In genomic region chr2L:9231760-9232431, dm6 we compare ENCODE assay signal across 2 fruit fly cellular contexts.
TF ChIP-seq lines count a peak whose summit lies in the region.

No protein-coding gene starts in this region.

TF ChIP-seq in whole organism, embryonic, 481 proteins besides CTCF, POLR2A, EP300 and RAD21 (continued from another document and continues in another):
- TF ChIP-seq CG6175 (GFP tag; IDR thresholded peaks at IDR 0.05; lab: Robert Waterston, UW) = 0 out of 3 replicates have a peak, but pooled peaks have one; percentile 30
- TF ChIP-seq run (tag; optimal IDR thresholded peaks at IDR 0.05; lab: Kevin White, UChicago) = no peak
- no peak for TF ChIP-seq CG34376 (GFP tag; optimal IDR thresholded peaks at IDR 0.05; lab: Kevin White, UChicago)
- no peak for TF ChIP-seq CG5180 (GFP tag; optimal IDR thresholded peaks at IDR 0.05; lab: Kevin White, UChicago)
- TF ChIP-seq CG11456 (GFP tag; IDR thresholded peaks at IDR 0.05; lab: Robert Waterston, UW) = no peak
- TF ChIP-seq CG2120 (GFP tag; optimal IDR thresholded peaks at IDR 0.05; lab: Kevin White, UChicago) = no peak
- TF ChIP-seq Elba2 (GFP tag; optimal IDR thresholded peaks at IDR 0.05; lab: Kevin White, UChicago) = no peak
- TF ChIP-seq HLH4C (GFP tag; IDR thresholded peaks at IDR 0.05; lab: Robert Waterston, UW; ENCODE audit: partially characterized antibody) = no peak
- no peak for TF ChIP-seq CG42726 (GFP tag; IDR thresholded peaks at IDR 0.05; lab: Robert Waterston, UW; ENCODE audit: partially characterized antibody)
- TF ChIP-seq CG18599 (GFP tag; optimal IDR thresholded peaks at IDR 0.05; lab: Kevin White, UChicago) = no peak
- no peak for TF ChIP-seq ro (GFP tag; IDR thresholded peaks at IDR 0.05; lab: Robert Waterston, UW)
- TF ChIP-seq Doc2 (GFP tag; IDR thresholded peaks at IDR 0.05; lab: Robert Waterston, UW) = no peak
- TF ChIP-seq Pdp1 (GFP tag; optimal IDR thresholded peaks at IDR 0.05; lab: Kevin White, UChicago) = no peak
- TF ChIP-seq CG17612 (GFP tag; IDR thresholded peaks at IDR 0.05; lab: Robert Waterston, UW) = no peak
- TF ChIP-seq cad (GFP tag; optimal IDR thresholded peaks at IDR 0.05; lab: Kevin White, UChicago) = no peak
- no peak for TF ChIP-seq Fer2 (tag; optimal IDR thresholded peaks at IDR 0.05; lab: Kevin White, UChicago)
- 0 out of 2 replicates have a peak, but pooled peaks have one; percentile 15 for TF ChIP-seq CG11247 (GFP tag; IDR thresholded peaks at IDR 0.05; lab: Robert Waterston, UW)
- no peak for TF ChIP-seq CG30431 (GFP tag; optimal IDR thresholded peaks at IDR 0.05; lab: Kevin White, UChicago)
- no peak for TF ChIP-seq Atf6 (GFP tag; IDR thresholded peaks at IDR 0.05; lab: Robert Waterston, UW)
- no peak for TF ChIP-seq CG9437 (GFP tag; optimal IDR thresholded peaks at IDR 0.05; lab: Kevin White, UChicago)
- peak; percentile 44; the same call in 1 of the 2 replicates for TF ChIP-seq Rfx (GFP tag; IDR thresholded peaks at IDR 0.05; lab: Robert Waterston, UW)
- TF ChIP-seq eyg (GFP tag; optimal IDR thresholded peaks at IDR 0.05; lab: Kevin White, UChicago) = no peak
- TF ChIP-seq CG8478 (optimal IDR thresholded peaks at IDR 0.05; lab: Kevin White, UChicago) = no peak
- TF ChIP-seq Ssrp (tag; optimal IDR thresholded peaks at IDR 0.05; lab: Kevin White, UChicago) = no peak
- TF ChIP-seq Adf1 (GFP tag; IDR thresholded peaks at IDR 0.05; lab: Robert Waterston, UW) = no peak
- TF ChIP-seq Nf-YB (GFP tag; optimal IDR thresholded peaks at IDR 0.05; lab: Kevin White, UChicago) = no peak
- peak; percentile 60 for TF ChIP-seq exex (tag; optimal IDR thresholded peaks at IDR 0.05; lab: Kevin White, UChicago)
- no peak for TF ChIP-seq Atf3 (GFP tag; optimal IDR thresholded peaks at IDR 0.05; lab: Kevin White, UChicago)
- no peak for TF ChIP-seq vnd (GFP tag; IDR thresholded peaks at IDR 0.05; lab: Robert Waterston, UW; ENCODE audit: partially characterized antibody)
- no peak for TF ChIP-seq CG3726 (GFP tag; IDR thresholded peaks at IDR 0.05; lab: Robert Waterston, UW)
- peak; percentile 19 for TF ChIP-seq sd (tag; optimal IDR thresholded peaks at IDR 0.05; lab: Kevin White, UChicago)
- no peak for TF ChIP-seq cas (GFP tag; IDR thresholded peaks at IDR 0.05; lab: Robert Waterston, UW)
- TF ChIP-seq pan (optimal IDR thresholded peaks at IDR 0.05; lab: Kevin White, UChicago) = no peak
- no peak for TF ChIP-seq pan (GFP tag; optimal IDR thresholded peaks at IDR 0.05 in 1 of 2, IDR thresholded peaks at IDR 0.05 in 1 of 2)
- TF ChIP-seq prd (optimal IDR thresholded peaks at IDR 0.05; lab: Kevin White, UChicago) = no peak
- 0 out of 3 replicates have a peak, but pooled peaks have one; percentile 12 for TF ChIP-seq prd (GFP tag; IDR thresholded peaks at IDR 0.05; lab: Robert Waterston, UW)
- TF ChIP-seq ind (GFP tag; optimal IDR thresholded peaks at IDR 0.05; lab: Kevin White, UChicago) = no peak
- TF ChIP-seq sens (GFP tag; lab: Kevin White, UChicago) = no peak
- no peak for TF ChIP-seq Myb (GFP tag; optimal IDR thresholded peaks at IDR 0.05; lab: Kevin White, UChicago)
- TF ChIP-seq CG7357 (GFP tag; IDR thresholded peaks at IDR 0.05; lab: Robert Waterston, UW) = no peak
- TF ChIP-seq sim (GFP tag; IDR thresholded peaks at IDR 0.05; lab: Robert Waterston, UW) = no peak
- peak; percentile 66 for TF ChIP-seq Ets65A (GFP tag; lab: Kevin White, UChicago)
- TF ChIP-seq jing (GFP tag; optimal IDR thresholded peaks at IDR 0.05; lab: Kevin White, UChicago) = no peak
- no peak for TF ChIP-seq ac (GFP tag; optimal IDR thresholded peaks at IDR 0.05; lab: Kevin White, UChicago)
- no peak for TF ChIP-seq CG2116 (GFP tag; optimal IDR thresholded peaks at IDR 0.05; lab: Kevin White, UChicago)
- no peak for TF ChIP-seq aop (GFP tag; IDR thresholded peaks at IDR 0.05; lab: Robert Waterston, UW)
- no peak for TF ChIP-seq cg (GFP tag; optimal IDR thresholded peaks at IDR 0.05; lab: Kevin White, UChicago)
- TF ChIP-seq CG17802 (tag; optimal IDR thresholded peaks at IDR 0.05; lab: Kevin White, UChicago) = no peak
- no peak for TF ChIP-seq MBD-R2 (GFP tag; IDR thresholded peaks at IDR 0.05; lab: Robert Waterston, UW)
- no peak for TF ChIP-seq CG9215 (GFP tag; IDR thresholded peaks at IDR 0.05; lab: Robert Waterston, UW)
- TF ChIP-seq CG7963 (GFP tag; IDR thresholded peaks at IDR 0.05; lab: Robert Waterston, UW; ENCODE audit: partially characterized antibody) = no peak
- no peak for TF ChIP-seq D19B (GFP tag; optimal IDR thresholded peaks at IDR 0.05; lab: Kevin White, UChicago)
- TF ChIP-seq Med (GFP tag; lab: Kevin White, UChicago) = peak; percentile 62
- no peak for TF ChIP-seq hb (GFP tag; IDR thresholded peaks at IDR 0.05; lab: Robert Waterston, UW; ENCODE audit: partially characterized antibody)
- no peak for TF ChIP-seq D19A (tag; optimal IDR thresholded peaks at IDR 0.05; lab: Kevin White, UChicago)
- TF ChIP-seq CG2199 (GFP tag; IDR thresholded peaks at IDR 0.05; lab: Robert Waterston, UW) = no peak
- no peak for TF ChIP-seq ken (GFP tag; IDR thresholded peaks at IDR 0.05; lab: Robert Waterston, UW)
- TF ChIP-seq fd64A (GFP tag; optimal IDR thresholded peaks at IDR 0.05; lab: Kevin White, UChicago) = no peak
- TF ChIP-seq CG13123 (GFP tag; optimal IDR thresholded peaks at IDR 0.05; lab: Kevin White, UChicago) = no peak
- no peak for TF ChIP-seq CG12219 (GFP tag; optimal IDR thresholded peaks at IDR 0.05; lab: Kevin White, UChicago)
- no peak for TF ChIP-seq rib (GFP tag; IDR thresholded peaks at IDR 0.05; lab: Robert Waterston, UW)
- TF ChIP-seq Hsf (GFP tag; optimal IDR thresholded peaks at IDR 0.05; lab: Kevin White, UChicago) = no peak
- no peak for TF ChIP-seq CG4328 (GFP tag; optimal IDR thresholded peaks at IDR 0.05; lab: Kevin White, UChicago)
- TF ChIP-seq fu2 (GFP tag; optimal IDR thresholded peaks at IDR 0.05; lab: Kevin White, UChicago) = no peak
- TF ChIP-seq Oaz (GFP tag; IDR thresholded peaks at IDR 0.05; lab: Robert Waterston, UW) = no peak
- TF ChIP-seq CG8089 (GFP tag; optimal IDR thresholded peaks at IDR 0.05; lab: Kevin White, UChicago) = no peak
- TF ChIP-seq HmgD (GFP tag; optimal IDR thresholded peaks at IDR 0.05; lab: Kevin White, UChicago) = no peak
- TF ChIP-seq tna (GFP tag; IDR thresholded peaks at IDR 0.05; lab: Robert Waterston, UW; ENCODE audit: partially characterized antibody) = no peak
- TF ChIP-seq CG43689 (GFP tag; IDR thresholded peaks at IDR 0.05; lab: Robert Waterston, UW) = no peak
- no peak for TF ChIP-seq pum (GFP tag; optimal IDR thresholded peaks at IDR 0.05; lab: Kevin White, UChicago)

TF ChIP-seq in whole organism, prepupa, 60 proteins besides CTCF, POLR2A, EP300 and RAD21 (continued from another document):
- peak; percentile 49 for TF ChIP-seq vri (GFP tag; optimal IDR thresholded peaks at IDR 0.05; lab: Kevin White, UChicago)
- TF ChIP-seq CG4318 (GFP tag; optimal IDR thresholded peaks at IDR 0.05; lab: Kevin White, UChicago) = no peak
- no peak for TF ChIP-seq lz (GFP tag; optimal IDR thresholded peaks at IDR 0.05; lab: Kevin White, UChicago)
- TF ChIP-seq CG34406 (GFP tag; optimal IDR thresholded peaks at IDR 0.05; lab: Kevin White, UChicago) = peak; percentile 36
- TF ChIP-seq Eip78C (GFP tag; lab: Kevin White, UChicago) = peak; percentile 71
- TF ChIP-seq CG11294 (GFP tag; IDR thresholded peaks at IDR 0.05; lab: Robert Waterston, UW) = no peak
- peak; percentile 31; the same call in 1 of the 2 replicates for TF ChIP-seq Gug (GFP tag; IDR thresholded peaks at IDR 0.05; lab: Robert Waterston, UW)
- peak; percentile 21 for TF ChIP-seq OdsH (GFP tag; optimal IDR thresholded peaks at IDR 0.05; lab: Kevin White, UChicago)
- peak; percentile 25 for TF ChIP-seq Hr4 (GFP tag; optimal IDR thresholded peaks at IDR 0.05; lab: Kevin White, UChicago)
- TF ChIP-seq CG8632 (GFP tag; optimal IDR thresholded peaks at IDR 0.05; lab: Kevin White, UChicago) = peak; percentile 60
- peak; percentile 75 for TF ChIP-seq CG6808 (GFP tag; optimal IDR thresholded peaks at IDR 0.05; lab: Kevin White, UChicago)
- TF ChIP-seq Sox102F (GFP tag; optimal IDR thresholded peaks at IDR 0.05; lab: Kevin White, UChicago) = no peak
- peak; percentile 36 for TF ChIP-seq CG3032 (tag; optimal IDR thresholded peaks at IDR 0.05; lab: Kevin White, UChicago)
- no peak for TF ChIP-seq dac (GFP tag; optimal IDR thresholded peaks at IDR 0.05; lab: Kevin White, UChicago)
- peak; percentile 68 for TF ChIP-seq CG9139 (GFP tag; optimal IDR thresholded peaks at IDR 0.05; lab: Kevin White, UChicago)
- no peak for TF ChIP-seq cyc (GFP tag; optimal IDR thresholded peaks at IDR 0.05; lab: Kevin White, UChicago)
- TF ChIP-seq Met (GFP tag; optimal IDR thresholded peaks at IDR 0.05; lab: Kevin White, UChicago) = peak; percentile 16
- peak; percentile 58 for TF ChIP-seq achi (GFP tag; optimal IDR thresholded peaks at IDR 0.05; lab: Kevin White, UChicago)
- TF ChIP-seq Smox (GFP tag; optimal IDR thresholded peaks at IDR 0.05; lab: Kevin White, UChicago) = no peak
- peak; percentile 51 for TF ChIP-seq Sox14 (GFP tag; optimal IDR thresholded peaks at IDR 0.05; lab: Kevin White, UChicago)
- TF ChIP-seq Blimp-1 (GFP tag; optimal IDR thresholded peaks at IDR 0.05; lab: Kevin White, UChicago) = no peak
- peak; percentile 37 for TF ChIP-seq CG10669 (GFP tag; optimal IDR thresholded peaks at IDR 0.05; lab: Kevin White, UChicago)
- no peak for TF ChIP-seq fd59A (GFP tag; optimal IDR thresholded peaks at IDR 0.05; lab: Kevin White, UChicago)
- TF ChIP-seq spab (GFP tag; optimal IDR thresholded peaks at IDR 0.05; lab: Kevin White, UChicago) = peak; percentile 52
- TF ChIP-seq Ets96B (tag; optimal IDR thresholded peaks at IDR 0.05; lab: Kevin White, UChicago) = peak; percentile 57
- TF ChIP-seq CG3919 (GFP tag; optimal IDR thresholded peaks at IDR 0.05; lab: Kevin White, UChicago) = peak; percentile 36
- TF ChIP-seq CG8119 (GFP tag; IDR thresholded peaks at IDR 0.05; lab: Robert Waterston, UW) = peak; percentile 84
- no peak for TF ChIP-seq Sox15 (GFP tag; optimal IDR thresholded peaks at IDR 0.05; lab: Kevin White, UChicago)
- peak; percentile 35 for TF ChIP-seq pdm3 (GFP tag; optimal IDR thresholded peaks at IDR 0.05; lab: Kevin White, UChicago)
- TF ChIP-seq CG11762 (GFP tag; optimal IDR thresholded peaks at IDR 0.05; lab: Kevin White, UChicago; ENCODE audit: insufficient read depth) = peak; percentile 58
- TF ChIP-seq CG6792 (GFP tag; optimal IDR thresholded peaks at IDR 0.05; lab: Kevin White, UChicago) = peak; percentile 49
- no peak for TF ChIP-seq Ets21C (GFP tag; optimal IDR thresholded peaks at IDR 0.05; lab: Kevin White, UChicago)
- TF ChIP-seq Eip75B (GFP tag; optimal IDR thresholded peaks at IDR 0.05; lab: Kevin White, UChicago) = peak; percentile 47
- no peak for TF ChIP-seq fkh (GFP tag; optimal IDR thresholded peaks at IDR 0.05; lab: Kevin White, UChicago)
- peak; percentile 51 for TF ChIP-seq CG1621 (tag; optimal IDR thresholded peaks at IDR 0.05; lab: Kevin White, UChicago)
- peak; percentile 69 to 77 for TF ChIP-seq ss (GFP tag; optimal IDR thresholded peaks at IDR 0.05; lab: Kevin White, UChicago)
- TF ChIP-seq CG8319 (GFP tag; optimal IDR thresholded peaks at IDR 0.05; lab: Kevin White, UChicago) = no peak
- peak; percentile 81 for TF ChIP-seq net (GFP tag; optimal IDR thresholded peaks at IDR 0.05; lab: Kevin White, UChicago)
- peak; percentile 91 for TF ChIP-seq eg (GFP tag; IDR thresholded peaks at IDR 0.05; lab: Robert Waterston, UW)
- TF ChIP-seq esn (GFP tag; optimal IDR thresholded peaks at IDR 0.05; lab: Kevin White, UChicago) = no peak
